Fruit fly (Drosophila melanogaster): ENCODE measurements around the gene CG9743.

CG9743 gene

DNA sequence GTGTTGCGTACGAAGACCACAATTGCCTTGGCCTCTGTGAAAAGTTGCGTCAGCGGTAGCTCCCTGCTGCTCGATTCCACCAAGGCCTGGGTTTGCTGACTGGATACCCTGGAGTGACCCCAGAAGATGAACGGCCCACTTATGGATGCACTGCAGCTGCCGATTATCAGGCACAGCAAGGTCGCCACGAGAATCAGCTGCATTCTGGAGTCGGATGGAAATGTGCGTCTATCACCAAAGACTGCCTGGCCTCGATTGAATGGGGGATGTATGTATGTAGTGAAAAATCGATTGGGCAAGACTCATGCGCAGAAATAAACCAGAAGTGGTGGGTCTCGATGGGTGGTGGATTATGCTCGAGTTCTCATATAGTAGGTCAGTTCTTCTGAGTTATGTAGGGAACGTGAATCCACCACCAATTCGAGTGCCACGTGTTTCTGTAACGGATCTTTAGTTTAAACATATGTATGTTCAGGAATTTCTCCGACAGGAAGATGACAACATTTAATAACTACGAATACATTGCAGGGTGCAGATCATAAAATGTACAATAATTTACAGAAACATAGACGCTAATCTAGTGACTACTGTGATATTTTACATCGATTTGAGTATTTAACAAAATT is 36.5 kb downstream of the CG9743 start, which contains the start of gene VhaAC45RP (continued):
- peak; percentile 99 for TF ChIP-seq onecut (GFP tag; IDR thresholded peaks at IDR 0.05)
- TF ChIP-seq Max (GFP tag; optimal IDR thresholded peaks at IDR 0.05) = peak; percentile 9
- TF ChIP-seq Trl (optimal IDR thresholded peaks at IDR 0.05) = no peak
- TF ChIP-seq Trl (GFP tag; optimal IDR thresholded peaks at IDR 0.05) = no peak
- TF ChIP-seq Pdp1 (GFP tag; optimal IDR thresholded peaks at IDR 0.05) = peak in 1 of 2 experiments; percentile 20
- TF ChIP-seq Myb (GFP tag; optimal IDR thresholded peaks at IDR 0.05) = peak; percentile 14
- peak; percentile 13; the same call in 1 of the 2 replicates for TF ChIP-seq Dref (GFP tag; IDR thresholded peaks at IDR 0.05)
- TF ChIP-seq sd (tag; optimal IDR thresholded peaks at IDR 0.05) = peak; percentile 86
- TF ChIP-seq nerfin-1 (tag; optimal IDR thresholded peaks at IDR 0.05) = peak; percentile 99
- no peak for TF ChIP-seq Drgx (GFP tag; IDR thresholded peaks at IDR 0.05)
- peak; percentile 26 for TF ChIP-seq Deaf1 (tag; optimal IDR thresholded peaks at IDR 0.05)
- TF ChIP-seq pros (GFP tag; optimal IDR thresholded peaks at IDR 0.05) = peak; percentile 26

DNA sequence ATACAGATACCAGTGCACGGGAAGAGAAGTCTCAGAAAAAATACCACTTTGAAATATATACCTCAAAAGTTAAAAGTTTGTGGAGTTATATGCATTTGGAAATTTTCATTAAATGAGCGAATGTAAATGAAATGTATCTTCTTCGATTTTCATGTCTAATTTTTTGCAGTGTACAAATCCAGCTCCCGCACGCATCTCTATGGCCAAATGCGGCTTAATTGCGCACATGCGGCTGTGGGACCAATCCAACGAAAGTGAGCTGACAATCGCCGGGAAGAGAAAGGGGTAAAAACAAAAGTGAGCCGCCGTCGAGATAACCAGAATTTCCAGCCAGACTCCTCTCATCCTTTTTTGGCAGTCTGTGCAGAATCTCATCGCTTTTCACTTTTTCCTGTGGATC is 38.6 kb downstream of the CG9743 start:
- TF ChIP-seq CG8089 (GFP tag; optimal IDR thresholded peaks at IDR 0.05) (peak; percentile 9), CG2129 (GFP tag; IDR thresholded peaks at IDR 0.05; ENCODE audit: partially characterized antibody) (no peak), CG11456 (GFP tag; IDR thresholded peaks at IDR 0.05) (no peak), dati (GFP tag; IDR thresholded peaks at IDR 0.05) (no peak), Mad (GFP tag; optimal IDR thresholded peaks at IDR 0.05) (no peak), Atf6 (GFP tag; IDR thresholded peaks at IDR 0.05) (0 out of 2 replicates have a peak, but pooled peaks have one; percentile 31), Neu2 (GFP tag; optimal IDR thresholded peaks at IDR 0.05; ENCODE audit: borderline replicate concordance) (no peak), Ssrp (tag; optimal IDR thresholded peaks at IDR 0.05) (no peak), B-H2 (GFP tag; optimal IDR thresholded peaks at IDR 0.05) (no peak), cato (GFP tag; optimal IDR thresholded peaks at IDR 0.05; ENCODE audit: borderline replicate concordance) (no peak), mam (GFP tag; optimal IDR thresholded peaks at IDR 0.05) (peak; percentile 5), gce (GFP tag; IDR thresholded peaks at IDR 0.05) (peak; percentile 54; the same call in 1 of the 3 replicates), sisA (GFP tag; IDR thresholded peaks at IDR 0.05) (peak; percentile 55; the same call in 1 of the 2 replicates), CTCF (GFP tag; optimal IDR thresholded peaks at IDR 0.05) (no peak), tap (tag; optimal IDR thresholded peaks at IDR 0.05) (no peak), CG6689 (GFP tag; IDR thresholded peaks at IDR 0.05) (peak; percentile 38; the same call in 1 of the 2 replicates), CG14050 (GFP tag; IDR thresholded peaks at IDR 0.05) (no peak), CG4328 (GFP tag; optimal IDR thresholded peaks at IDR 0.05) (no peak), Ada2b (GFP tag; IDR thresholded peaks at IDR 0.05) (peak; percentile 28; the same call in 1 of the 2 replicates), pita (GFP tag; optimal IDR thresholded peaks at IDR 0.05) (no peak), ase (GFP tag; IDR thresholded peaks at IDR 0.05) (0 out of 3 replicates have a peak, but pooled peaks have one; percentile 46), CG2678 (tag; optimal IDR thresholded peaks at IDR 0.05) (peak; percentile 20), CG30020 (tag; optimal IDR thresholded peaks at IDR 0.05) (no peak), CG30403 (GFP tag; optimal IDR thresholded peaks at IDR 0.05) (peak; percentile 32), Xrp1 (GFP tag; IDR thresholded peaks at IDR 0.05) (peak; percentile 68; the same call in 1 of the 2 replicates), pan (optimal IDR thresholded peaks at IDR 0.05) (no peak), pan (GFP tag; optimal IDR thresholded peaks at IDR 0.05 in 1 of 2, IDR thresholded peaks at IDR 0.05 in 1 of 2) (peak in 1 of 2 experiments; percentile 62), CG6813 (GFP tag; optimal IDR thresholded peaks at IDR 0.05) (no peak), schlank (tag; optimal IDR thresholded peaks at IDR 0.05) (no peak), luna (GFP tag; optimal IDR thresholded peaks at IDR 0.05) (no peak), gem (tag; optimal IDR thresholded peaks at IDR 0.05) (no peak), slbo (GFP tag; IDR thresholded peaks at IDR 0.05) (0 out of 2 replicates have a peak, but pooled peaks have one; percentile 9), amos (GFP tag; IDR thresholded peaks at IDR 0.05; ENCODE audit: partially characterized antibody) (no peak), PHDP (tag; optimal IDR thresholded peaks at IDR 0.05) (peak; percentile 9), gsb-n (tag; optimal IDR thresholded peaks at IDR 0.05) (peak; percentile 3), CG5180 (GFP tag; optimal IDR thresholded peaks at IDR 0.05) (no peak), oc (tag; optimal IDR thresholded peaks at IDR 0.05) (peak; percentile 80), cwo (GFP tag; optimal IDR thresholded peaks at IDR 0.05) (no peak)

Measured in whole organism, embryonic.